Fruit fly (Drosophila melanogaster): ENCODE data around the gene PolG1.

PolG1 gene

DNA sequence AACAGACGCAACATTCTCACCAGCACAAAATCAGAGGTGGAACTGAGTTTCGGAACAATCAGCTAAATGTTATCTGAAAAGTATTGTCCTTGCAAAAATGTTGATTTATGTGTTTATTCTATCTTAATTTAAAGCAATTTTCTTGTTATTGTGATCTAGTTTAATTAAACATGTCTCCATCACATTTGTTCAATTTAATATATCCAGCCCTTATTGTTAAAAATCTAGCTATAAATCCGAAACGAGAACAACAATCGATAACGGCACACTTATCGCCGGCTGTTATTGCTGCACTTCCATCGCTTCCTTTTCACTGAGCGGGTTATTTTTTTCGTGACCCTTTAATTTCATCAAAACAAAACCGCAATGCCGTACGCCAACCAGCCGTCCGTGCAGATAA lies 5.5 kb upstream of the PolG1 start, which contains the start of the genes GatC, PolG2 and Polr2C (continued):
- TF ChIP-seq Hr39 (optimal IDR thresholded peaks at IDR 0.05) (no peak), repo (GFP tag; optimal IDR thresholded peaks at IDR 0.05) (no peak), bsh (GFP tag; optimal IDR thresholded peaks at IDR 0.05) (peak in 1 of 2 experiments; percentile 23), fd96Cb (tag; optimal IDR thresholded peaks at IDR 0.05) (no peak), CG10565 (GFP tag; optimal IDR thresholded peaks at IDR 0.05) (no peak), CG5953 (GFP tag; IDR thresholded peaks at IDR 0.05) (no peak), Stat92E (GFP tag; optimal IDR thresholded peaks at IDR 0.05) (peak in 1 of 3 experiments; percentile 52), dm (GFP tag; optimal IDR thresholded peaks at IDR 0.05) (no peak), CG34376 (GFP tag; optimal IDR thresholded peaks at IDR 0.05) (no peak), Lim3 (GFP tag; IDR thresholded peaks at IDR 0.05) (no peak), HLH4C (GFP tag; IDR thresholded peaks at IDR 0.05; ENCODE audit: partially characterized antibody) (peak; percentile 93), CG17361 (GFP tag; IDR thresholded peaks at IDR 0.05) (no peak), nau (GFP tag; optimal IDR thresholded peaks at IDR 0.05) (no peak), CG16815 (GFP tag; optimal IDR thresholded peaks at IDR 0.05) (no peak), dmrt11E (tag; optimal IDR thresholded peaks at IDR 0.05) (peak; percentile 22), NK7.1 (GFP tag; optimal IDR thresholded peaks at IDR 0.05) (no peak), CG15073 (GFP tag; optimal IDR thresholded peaks at IDR 0.05) (no peak), cwo (GFP tag; optimal IDR thresholded peaks at IDR 0.05) (no peak), ken (GFP tag; IDR thresholded peaks at IDR 0.05) (peak; percentile 47; the same call in 1 of the 3 replicates), Aef1 (GFP tag; IDR thresholded peaks at IDR 0.05) (no peak), Doc3 (GFP tag; IDR thresholded peaks at IDR 0.05; ENCODE audit: partially characterized antibody) (peak; percentile 62; the same call in 2 of the 3 replicates), CG12071 (GFP tag; optimal IDR thresholded peaks at IDR 0.05) (no peak), CG10431 (GFP tag; optimal IDR thresholded peaks at IDR 0.05) (no peak), Opbp (GFP tag; IDR thresholded peaks at IDR 0.05; ENCODE audit: partially characterized antibody) (peak; percentile 79; the same call in 2 of the 3 replicates), bab2 (GFP tag; optimal IDR thresholded peaks at IDR 0.05) (peak; percentile 41), pan (optimal IDR thresholded peaks at IDR 0.05) (no peak), pan (GFP tag; optimal IDR thresholded peaks at IDR 0.05 in 1 of 2, IDR thresholded peaks at IDR 0.05 in 1 of 2) (no peak), her (GFP tag; optimal IDR thresholded peaks at IDR 0.05) (no peak), Sox100B (GFP tag; optimal IDR thresholded peaks at IDR 0.05) (no peak), dpn (GFP tag; optimal IDR thresholded peaks at IDR 0.05) (peak; percentile 28 to 66), CG2120 (GFP tag; optimal IDR thresholded peaks at IDR 0.05) (peak; percentile 70), stc (GFP tag; IDR thresholded peaks at IDR 0.05) (no peak), sd (tag; optimal IDR thresholded peaks at IDR 0.05) (no peak), ttk (GFP tag; IDR thresholded peaks at IDR 0.05) (peak; percentile 10; the same call in 1 of the 2 replicates), run (tag; optimal IDR thresholded peaks at IDR 0.05) (no peak), C15 (GFP tag; IDR thresholded peaks at IDR 0.05) (no peak), nerfin-1 (tag; optimal IDR thresholded peaks at IDR 0.05) (no peak), sima (GFP tag; optimal IDR thresholded peaks at IDR 0.05) (no peak), Trl (optimal IDR thresholded peaks at IDR 0.05) (no peak), Trl (GFP tag; optimal IDR thresholded peaks at IDR 0.05) (no peak), MBD-R2 (GFP tag; IDR thresholded peaks at IDR 0.05) (peak; percentile 82), CG11085 (GFP tag; IDR thresholded peaks at IDR 0.05) (no peak), CG9797 (GFP tag; optimal IDR thresholded peaks at IDR 0.05) (peak; percentile 5), CG18262 (tag; optimal IDR thresholded peaks at IDR 0.05) (no peak), CG12942 (GFP tag; optimal IDR thresholded peaks at IDR 0.05) (peak; percentile 11), odd (GFP tag; optimal IDR thresholded peaks at IDR 0.05) (no peak), CG11560 (tag; IDR thresholded peaks at IDR 0.05) (no peak), Scr (GFP tag; IDR thresholded peaks at IDR 0.05; ENCODE audit: partially characterized antibody) (peak; percentile 79), prd (optimal IDR thresholded peaks at IDR 0.05) (no peak), prd (GFP tag; IDR thresholded peaks at IDR 0.05) (peak; percentile 47; the same call in 2 of the 3 replicates), Drgx (GFP tag; IDR thresholded peaks at IDR 0.05) (no peak), CG2712 (tag; optimal IDR thresholded peaks at IDR 0.05) (peak; percentile 41)

Data from whole organism, embryonic.